Worm (Caenorhabditis elegans) whole organism, L3 larva: ENCODE measurements around the gene clec-5.

Experiments
- R02D3.7 ChIP-seq: fragments of 150-350 bp; optimal IDR thresholded peaks from 2 replicates; lab custom pipeline; 2014; ENCODE audit warnings: missing biosample characterization, missing genetic modification characterization
- ZK546.5 ChIP-seq: sonication (generic microtip); optimal IDR thresholded peaks from 2 replicates; lab custom pipeline; 2017; ENCODE audit warnings: missing biosample characterization, missing genetic modification characterization
- ceh-16 ChIP-seq: sonication (generic microtip); optimal IDR thresholded peaks from 2 replicates; lab custom pipeline; 2017; ENCODE audit warnings: missing biosample characterization, missing genetic modification characterization
- ceh-28 ChIP-seq: fragments of 150-350 bp; optimal IDR thresholded peaks from 2 replicates; lab custom pipeline; 2014; ENCODE audit warnings: missing biosample characterization, missing genetic modification reagents, missing genetic modification characterization
- ceh-82 ChIP-seq: fragments of 150-350 bp; optimal IDR thresholded peaks from 2 replicates; lab custom pipeline; 2014; ENCODE audit warnings: missing biosample characterization, missing genetic modification characterization
- ceh-9 ChIP-seq: sonication (generic microtip); optimal IDR thresholded peaks from 2 replicates; lab custom pipeline; 2018; ENCODE audit warnings: missing biosample characterization, missing genetic modification characterization
- daf-12 ChIP-seq: fragments of 150-350 bp; optimal IDR thresholded peaks from 2 replicates; lab custom pipeline; 2014; ENCODE audit warnings: missing biosample characterization, missing genetic modification reagents, missing genetic modification characterization
- egl-27 ChIP-seq: sonication (generic microtip); optimal IDR thresholded peaks from 4 replicates; lab custom pipeline; 2017; ENCODE audit warnings: missing biosample characterization, missing genetic modification reagents, missing genetic modification characterization
- egl-5 ChIP-seq: fragments of 150-350 bp; optimal IDR thresholded peaks from 2 replicates; lab custom pipeline; 2017; ENCODE audit warnings: missing biosample characterization, missing genetic modification reagents, missing genetic modification characterization, inconsistent platforms
- elt-1 ChIP-seq: fragments of 150-350 bp; optimal IDR thresholded peaks from 2 replicates; lab custom pipeline; 2014; ENCODE audit warnings: missing biosample characterization, missing genetic modification characterization
- elt-2 ChIP-seq: sonication (generic microtip); optimal IDR thresholded peaks from 2 replicates; lab custom pipeline; 2016; ENCODE audit warnings: missing genetic modification reagents, mild to moderate bottlenecking, missing genetic modification characterization, missing compliant biosample characterization
- elt-3 ChIP-seq, 3 experiments: fragments of 150-350 bp in 1 of 3; sonication (generic microtip) in 2 of 3; optimal IDR thresholded peaks; 2 replicates in 2 of 3; 4 replicates in 1 of 3; lab custom pipeline; 2014 to 2017; ENCODE audit warnings: missing biosample characterization in 3 of 3, missing genetic modification characterization in 3 of 3
- fos-1 ChIP-seq: fragments of 150-350 bp; optimal IDR thresholded peaks from 2 replicates; lab custom pipeline; 2014; ENCODE audit warnings: missing biosample characterization, missing genetic modification characterization
- hmg-11 ChIP-seq: sonication (generic microtip); optimal IDR thresholded peaks from 2 replicates; lab custom pipeline; 2016; ENCODE audit warnings: missing genetic modification characterization, missing compliant biosample characterization
- jun-1 ChIP-seq: fragments of 150-350 bp; optimal IDR thresholded peaks from 2 replicates; lab custom pipeline; 2014; ENCODE audit warnings: missing biosample characterization, missing genetic modification reagents, missing genetic modification characterization
- lin-15B ChIP-seq: fragments of 150-350 bp; optimal IDR thresholded peaks from 2 replicates; lab custom pipeline; 2014; ENCODE audit warnings: missing biosample characterization, missing genetic modification characterization
- lin-39 ChIP-seq: fragments of 150-350 bp; optimal IDR thresholded peaks from 2 replicates; lab custom pipeline; 2018; ENCODE audit warnings: missing biosample characterization, missing genetic modification reagents, missing genetic modification characterization
- lsy-12 ChIP-seq: sonication (generic microtip); optimal IDR thresholded peaks from 2 replicates; lab custom pipeline; 2016; ENCODE audit warnings: mild to moderate bottlenecking, missing genetic modification characterization, missing compliant biosample characterization
- mdl-1 ChIP-seq: fragments of 150-350 bp; optimal IDR thresholded peaks from 2 replicates; lab custom pipeline; 2014; ENCODE audit warnings: missing biosample characterization, missing genetic modification characterization
- mml-1 ChIP-seq: fragments of 150-350 bp; sonication (generic microtip); optimal IDR thresholded peaks from 3 replicates; lab custom pipeline; 2014; ENCODE audit warnings: missing biosample characterization, missing genetic modification characterization
- nfya-1 ChIP-seq: sonication (generic microtip); optimal IDR thresholded peaks from 2 replicates; lab custom pipeline; 2017; ENCODE audit warnings: missing genetic modification characterization, mild to moderate bottlenecking, missing compliant biosample characterization, antibody characterized with exemption, moderate library complexity; ENCODE audit not compliant: insufficient read depth
- nhr-11 ChIP-seq: fragments of 150-350 bp; optimal IDR thresholded peaks from 2 replicates; lab custom pipeline; 2014; ENCODE audit warnings: missing biosample characterization, missing genetic modification characterization
- nhr-12 ChIP-seq: fragments of 150-350 bp; optimal IDR thresholded peaks from 2 replicates; lab custom pipeline; 2014; ENCODE audit warnings: missing biosample characterization, missing genetic modification characterization
- nhr-23 ChIP-seq: fragments of 150-350 bp; optimal IDR thresholded peaks from 2 replicates; lab custom pipeline; 2014; ENCODE audit warnings: missing biosample characterization, missing genetic modification reagents, missing genetic modification characterization
- nhr-237 ChIP-seq: fragments of 150-350 bp; optimal IDR thresholded peaks from 2 replicates; lab custom pipeline; 2014; ENCODE audit warnings: missing biosample characterization, missing genetic modification characterization
- nhr-28 ChIP-seq: fragments of 150-350 bp; optimal IDR thresholded peaks from 2 replicates; lab custom pipeline; 2014; ENCODE audit warnings: missing biosample characterization, missing genetic modification characterization
- nhr-43 ChIP-seq: sonication (generic microtip); optimal IDR thresholded peaks from 2 replicates; lab custom pipeline; 2016; ENCODE audit warnings: mild to moderate bottlenecking, missing genetic modification characterization, missing compliant biosample characterization; ENCODE audit not compliant: poor library complexity, severe bottlenecking
- nhr-67 ChIP-seq: fragments of 150-350 bp; optimal IDR thresholded peaks from 2 replicates; lab custom pipeline; 2014; ENCODE audit warnings: missing biosample characterization, missing genetic modification characterization
- nhr-76 ChIP-seq: fragments of 150-350 bp; sonication (generic microtip); optimal IDR thresholded peaks from 5 replicates; lab custom pipeline; 2014; ENCODE audit warnings: missing biosample characterization, missing genetic modification characterization
- nhr-77 ChIP-seq: fragments of 150-350 bp; optimal IDR thresholded peaks from 2 replicates; lab custom pipeline; 2014; ENCODE audit warnings: missing biosample characterization, missing genetic modification characterization
- pha-4 ChIP-seq: fragments of 150-350 bp; optimal IDR thresholded peaks from 2 replicates; lab custom pipeline; 2014; ENCODE audit warnings: missing biosample characterization, missing genetic modification reagents, missing genetic modification characterization
- pqm-1 ChIP-seq: fragments of 150-350 bp; optimal IDR thresholded peaks from 2 replicates; lab custom pipeline; 2017; ENCODE audit warnings: missing biosample characterization, missing genetic modification characterization, inconsistent platforms
- sea-2 ChIP-seq: fragments of 150-350 bp; sonication (generic microtip); optimal IDR thresholded peaks from 4 replicates; lab custom pipeline; 2014; ENCODE audit warnings: missing biosample characterization, missing genetic modification reagents, missing genetic modification characterization
- skn-1 ChIP-seq: fragments of 150-350 bp; optimal IDR thresholded peaks from 2 replicates; lab custom pipeline; 2014; ENCODE audit warnings: missing biosample characterization, missing genetic modification characterization
- snpc-4 ChIP-seq: fragments of 150-350 bp; optimal IDR thresholded peaks from 2 replicates; lab custom pipeline; 2014; ENCODE audit warnings: missing biosample characterization, missing genetic modification characterization
- tbx-2 ChIP-seq: sonication (generic microtip); optimal IDR thresholded peaks from 2 replicates; lab custom pipeline; 2016; ENCODE audit warnings: mild to moderate bottlenecking, missing genetic modification characterization, missing compliant biosample characterization
- unc-39 ChIP-seq: sonication (generic microtip); optimal IDR thresholded peaks from 4 replicates; lab custom pipeline; 2017; ENCODE audit warnings: missing biosample characterization, missing genetic modification characterization
- unc-62 ChIP-seq: fragments of 150-350 bp; sonication (generic microtip); optimal IDR thresholded peaks from 4 replicates; lab custom pipeline; 2014; ENCODE audit warnings: missing biosample characterization, missing genetic modification reagents, missing genetic modification characterization
- zag-1 ChIP-seq: fragments of 150-350 bp; optimal IDR thresholded peaks from 2 replicates; lab custom pipeline; 2014; ENCODE audit warnings: missing biosample characterization, missing genetic modification characterization
- ztf-11 ChIP-seq: fragments of 150-350 bp; optimal IDR thresholded peaks from 2 replicates; lab custom pipeline; 2014; ENCODE audit warnings: missing biosample characterization, missing genetic modification characterization
- ztf-4 ChIP-seq: fragments of 150-350 bp; optimal IDR thresholded peaks from 2 replicates; lab custom pipeline; 2014; ENCODE audit warnings: missing biosample characterization, missing genetic modification characterization

clec-5 gene

ce11 chrIII:4899728-4900127, 16.3 kb upstream of the clec-5 start (continued):
- TF ChIP-seq lsy-12 (tag; lab: Kevin White, UChicago) (peak; percentile 98), jun-1 (peak; percentile 98), zag-1 (peak; percentile 84), elt-2 (peak; percentile 97), snpc-4 (peak; percentile 92), nhr-76 (tag; lab: Kevin White, UChicago) (peak; percentile 75), unc-39 (tag; lab: Kevin White, UChicago) (peak; percentile 33), lin-39 (tag; lab: Kevin White, UChicago) (peak; percentile 99), ceh-16 (peak; percentile 76), lin-15B (tag; lab: Kevin White, UChicago) (peak; percentile 96), pqm-1 (tag; lab: Kevin White, UChicago) (peak; percentile 96), nhr-237 (tag; lab: Kevin White, UChicago) (no peak), R02D3.7 (tag; lab: Kevin White, UChicago) (peak; percentile 92), nhr-77 (tag; lab: Kevin White, UChicago) (peak; percentile 93), hmg-11 (tag; lab: Kevin White, UChicago) (peak; percentile 97), pha-4 (tag; lab: Kevin White, UChicago) (peak; percentile 99), egl-27 (tag; lab: Kevin White, UChicago) (peak; percentile 95), ztf-4 (tag; lab: Kevin White, UChicago) (peak; percentile 88), mdl-1 (tag; lab: Kevin White, UChicago) (peak; percentile 97)

DNA sequence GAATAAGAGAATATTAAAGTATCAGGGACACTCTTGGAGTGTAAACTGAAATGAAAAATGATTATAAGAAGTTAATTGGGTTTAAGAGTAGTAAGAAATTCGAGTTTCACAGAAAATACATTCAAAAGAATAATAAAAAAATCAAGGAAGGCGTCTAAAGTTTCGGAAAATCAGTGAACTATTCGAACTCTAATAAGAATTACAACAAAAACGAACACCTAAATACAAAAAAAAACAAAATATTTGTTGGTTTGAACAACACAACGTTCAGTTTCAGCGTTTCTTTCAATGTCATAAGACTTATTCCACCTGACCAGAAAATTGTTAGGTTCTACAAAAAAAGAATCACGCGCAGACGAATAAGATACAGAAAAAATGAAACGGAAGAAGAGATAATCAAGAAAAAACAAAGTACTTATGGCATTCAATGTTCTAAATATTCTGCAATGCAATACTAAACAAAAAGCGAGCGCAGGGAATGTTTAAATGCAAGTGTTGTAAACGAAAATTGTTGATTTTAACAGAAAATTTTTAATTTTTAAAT, 15.7 kb upstream of the clec-5 start, which contains the start of gene nhl-2:
Gene nhl-2, minus strand, starts transcription at position 51 of the 544 bp plus-strand sequence.
- no peak for TF ChIP-seq snpc-4
- TF ChIP-seq egl-5 (tag; lab: Kevin White, UChicago): no peak
- TF ChIP-seq R02D3.7 (tag; lab: Kevin White, UChicago): no peak
- no peak for TF ChIP-seq unc-39 (tag; lab: Kevin White, UChicago)
- TF ChIP-seq nhr-11 (tag; lab: Kevin White, UChicago): no peak
- TF ChIP-seq elt-1 (tag; lab: Kevin White, UChicago): no peak
- TF ChIP-seq ceh-82 (tag; lab: Kevin White, UChicago): no peak
- no peak for TF ChIP-seq ztf-4 (tag; lab: Kevin White, UChicago)
- TF ChIP-seq daf-12 (tag; lab: Kevin White, UChicago): no peak
- no peak for TF ChIP-seq zag-1
- TF ChIP-seq jun-1: no peak
- TF ChIP-seq mml-1 (tag; lab: Kevin White, UChicago): no peak
- TF ChIP-seq skn-1 (tag; lab: Kevin White, UChicago): no peak
- TF ChIP-seq ztf-11 (tag; lab: Kevin White, UChicago): no peak
- no peak for TF ChIP-seq nhr-43 (tag; lab: Kevin White, UChicago)
- no peak for TF ChIP-seq hmg-11 (tag; lab: Kevin White, UChicago)
- no peak for TF ChIP-seq sea-2 (GFP tag; lab: Kevin White, UChicago)
- no peak for TF ChIP-seq tbx-2 (tag; lab: Kevin White, UChicago)
- no peak for TF ChIP-seq elt-2

DNA sequence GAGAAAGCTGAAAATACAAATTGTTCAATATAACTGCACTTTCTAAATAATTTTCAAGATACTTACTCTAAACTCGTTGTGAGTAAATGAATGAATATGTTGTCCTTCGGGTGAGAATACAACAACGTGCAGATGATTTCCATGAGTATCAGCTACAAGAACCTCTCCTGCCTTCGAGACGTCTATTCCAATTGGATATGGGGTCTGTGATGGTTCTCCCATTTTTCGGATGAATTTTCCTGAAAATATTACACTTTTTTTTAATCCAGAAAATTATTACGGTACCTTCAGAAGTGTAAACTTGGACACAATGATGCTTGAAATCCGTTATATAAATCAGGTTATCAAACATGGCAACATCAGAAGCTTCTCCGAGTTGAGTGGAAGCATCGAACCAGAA, 11.9 kb upstream of the clec-5 start:
- TF ChIP-seq ceh-28 (tag; lab: Kevin White, UChicago): no peak
- no peak for TF ChIP-seq ztf-11 (tag; lab: Kevin White, UChicago)
- TF ChIP-seq nhr-77 (tag; lab: Kevin White, UChicago): no peak
- TF ChIP-seq lin-39 (tag; lab: Kevin White, UChicago): no peak
- no peak for TF ChIP-seq nhr-67
- TF ChIP-seq nhr-12 (tag; lab: Kevin White, UChicago): no peak
- TF ChIP-seq nhr-28 (tag; lab: Kevin White, UChicago): no peak
- TF ChIP-seq zag-1: no peak
- no peak for TF ChIP-seq elt-2

DNA sequence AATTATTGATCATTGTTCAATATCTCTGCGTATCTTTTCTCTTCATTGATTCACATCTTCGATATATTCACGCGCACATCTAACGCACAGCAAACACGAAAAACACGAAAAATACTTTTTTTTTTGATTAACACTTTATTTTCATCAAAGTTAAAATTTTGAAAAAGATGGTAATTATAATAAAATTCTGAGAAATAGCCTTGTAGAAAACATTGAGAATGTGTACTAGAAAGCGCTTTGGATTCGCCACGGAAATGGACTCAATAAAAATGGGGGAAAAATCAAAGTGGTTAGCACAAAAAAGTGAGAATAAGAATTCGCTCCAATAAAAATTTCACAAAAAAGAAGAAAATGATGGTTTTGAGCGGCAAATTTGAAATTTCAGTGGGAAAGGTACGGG, 10.1 kb upstream of the clec-5 start, which contains the start of gene F26F4.6:
Gene F26F4.6, minus strand, starts transcription at position 101 of the 400 bp plus-strand sequence.
- no peak for TF ChIP-seq sea-2 (GFP tag; lab: Kevin White, UChicago)
- no peak for TF ChIP-seq pqm-1 (tag; lab: Kevin White, UChicago)
- no peak for TF ChIP-seq skn-1 (tag; lab: Kevin White, UChicago)
- TF ChIP-seq ZK546.5: no peak
- no peak for TF ChIP-seq ceh-9 (tag; lab: Kevin White, UChicago)
- TF ChIP-seq fos-1 (tag; lab: Kevin White, UChicago): no peak
- TF ChIP-seq nhr-77 (tag; lab: Kevin White, UChicago): no peak
- TF ChIP-seq lin-15B (tag; lab: Kevin White, UChicago): no peak
- no peak for TF ChIP-seq nhr-28 (tag; lab: Kevin White, UChicago)
- no peak for TF ChIP-seq mml-1 (tag; lab: Kevin White, UChicago)
- TF ChIP-seq nfya-1 (tag; lab: Kevin White, UChicago): no peak
- TF ChIP-seq mdl-1 (tag; lab: Kevin White, UChicago): no peak
- TF ChIP-seq nhr-23 (tag; lab: Kevin White, UChicago): no peak
- no peak for TF ChIP-seq ztf-4 (tag; lab: Kevin White, UChicago)
- TF ChIP-seq unc-62: no peak
- no peak for TF ChIP-seq nhr-43 (tag; lab: Kevin White, UChicago)
- no peak for TF ChIP-seq elt-3 (tag; optimal IDR thresholded peaks at IDR 0.05; lab: Kevin White, UChicago)
- TF ChIP-seq, all 47 proteins: peak for 0
